Worm (Caenorhabditis elegans) whole organism, late embryonic: Measurements from ENCODE around the gene odr-8.

Source experiments
- ets-4 ChIP-seq: sonication (generic microtip); optimal IDR thresholded peaks from 2 replicates; lab custom pipeline; 2016; ENCODE audit warnings: missing genetic modification characterization, missing compliant biosample characterization
- fkh-10 ChIP-seq: fragments of 150-350 bp; optimal IDR thresholded peaks from 2 replicates; lab custom pipeline; 2014; ENCODE audit warnings: missing biosample characterization, missing genetic modification reagents, missing genetic modification characterization
- gmeb-2 ChIP-seq: sonication (generic microtip); optimal IDR thresholded peaks from 2 replicates; lab custom pipeline; 2016; ENCODE audit warnings: missing genetic modification characterization, inconsistent platforms, missing compliant biosample characterization
- pha-4 ChIP-seq: fragments of 150-350 bp; optimal IDR thresholded peaks from 2 replicates; lab custom pipeline; 2018; ENCODE audit warnings: missing biosample characterization, missing genetic modification reagents, missing genetic modification characterization
- tbx-2 ChIP-seq: sonication (generic microtip); optimal IDR thresholded peaks from 2 replicates; lab custom pipeline; 2016; ENCODE audit warnings: missing genetic modification characterization, missing compliant biosample characterization
- unc-86 ChIP-seq: sonication (generic microtip); optimal IDR thresholded peaks from 2 replicates; lab custom pipeline; 2016; ENCODE audit warnings: missing genetic modification characterization, missing compliant biosample characterization

- TF ChIP-seq tbx-2, result no peak
- no peak for TF ChIP-seq ets-4 (tag; lab: Kevin White, UChicago)
- no peak for TF ChIP-seq pha-4
- no peak for TF ChIP-seq gmeb-2 (tag; lab: Kevin White, UChicago)
- TF ChIP-seq fkh-10 (GFP tag; lab: Kevin White, UChicago), result no peak
- TF ChIP-seq unc-86 (tag; lab: Kevin White, UChicago), result no peak
These were observed 846 bp downstream of the odr-8 start for ce11 chrIV:6581658-6582057.
